Worm (Caenorhabditis elegans): ENCODE data around the gene cut-3.
"Not testable (repeated sequence)": the region's sequence is repeated elsewhere in the genome, so short reads cannot be mapped to it uniquely, and the experiment has no call there.

DNA sequence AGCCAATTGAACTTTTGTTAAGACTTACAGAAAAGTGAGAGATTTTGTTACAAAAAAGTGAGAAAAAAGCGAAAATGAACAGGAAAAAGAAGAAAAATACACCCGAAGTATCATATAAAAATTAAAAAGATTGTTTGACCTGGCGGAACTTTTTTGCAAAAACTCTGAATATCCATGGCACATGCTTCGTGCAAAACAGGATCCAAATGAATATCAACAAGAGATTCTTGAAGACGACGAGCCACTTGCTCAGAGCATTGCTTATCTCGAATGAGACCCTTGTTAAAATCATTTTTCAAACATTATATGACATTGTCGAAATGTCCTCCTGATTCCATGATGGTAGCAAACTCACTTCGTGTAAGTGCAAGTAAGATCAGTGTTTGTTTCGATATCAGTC, 26.8 kb downstream of the cut-3 start, which contains the start of gene F14E5.8:
- not testable (repeated sequence) for TF ChIP-seq him-1, dao-5 (tag; optimal IDR thresholded peaks at IDR 0.05)

All from whole organism, L4/young adult.